Fruit fly (Drosophila melanogaster): Measurements from ENCODE around the gene CG14229.

CG14229 gene

dm6 chrX:19679207-19679606 is 15.8 kb downstream of the CG14229 start:
- no peak for TF ChIP-seq CG3032 (tag; optimal IDR thresholded peaks at IDR 0.05)
- no peak for TF ChIP-seq CG10631 (GFP tag; optimal IDR thresholded peaks at IDR 0.05)
- TF ChIP-seq svp (GFP tag), result no peak
- no peak for TF ChIP-seq fd85E (GFP tag; optimal IDR thresholded peaks at IDR 0.05)
- no peak for TF ChIP-seq Sox14 (GFP tag; optimal IDR thresholded peaks at IDR 0.05)
- no peak for TF ChIP-seq CG11762 (GFP tag; optimal IDR thresholded peaks at IDR 0.05; ENCODE audit: insufficient read depth)
- TF ChIP-seq Hr38 (GFP tag; optimal IDR thresholded peaks at IDR 0.05), result no peak
- no peak for TF ChIP-seq acj6 (GFP tag; optimal IDR thresholded peaks at IDR 0.05)
- no peak for TF ChIP-seq Met (GFP tag; optimal IDR thresholded peaks at IDR 0.05)
- no peak for TF ChIP-seq Hr4 (GFP tag; optimal IDR thresholded peaks at IDR 0.05)
- no peak for TF ChIP-seq CG8632 (GFP tag; optimal IDR thresholded peaks at IDR 0.05)

- TF ChIP-seq CG6163 (GFP tag; IDR thresholded peaks at IDR 0.05) (no peak), svp (GFP tag) (peak; percentile 79), CG10631 (GFP tag; optimal IDR thresholded peaks at IDR 0.05) (no peak)
Measured at dm6 chrX:19675662-19676061, 19.4 kb downstream of the CG14229 start, which contains the start of gene et. TSS of gene et (minus strand) at chrX:19675891.

- peak; percentile 99 for TF ChIP-seq CG3919 (GFP tag; optimal IDR thresholded peaks at IDR 0.05)
- TF ChIP-seq CG10669 (GFP tag; optimal IDR thresholded peaks at IDR 0.05), result peak; percentile 98
- TF ChIP-seq fd59A (GFP tag; optimal IDR thresholded peaks at IDR 0.05), result peak; percentile 98
- TF ChIP-seq Sox15 (GFP tag; optimal IDR thresholded peaks at IDR 0.05), result peak; percentile 98
- TF ChIP-seq fkh (GFP tag; optimal IDR thresholded peaks at IDR 0.05), result no peak
- peak; percentile 98 for TF ChIP-seq achi (GFP tag; optimal IDR thresholded peaks at IDR 0.05)
- TF ChIP-seq CG7368 (GFP tag; optimal IDR thresholded peaks at IDR 0.05), result peak; percentile 99
- TF ChIP-seq CG8632 (GFP tag; optimal IDR thresholded peaks at IDR 0.05), result peak; percentile 98
- peak; percentile 97 to 98 for TF ChIP-seq ss (GFP tag; optimal IDR thresholded peaks at IDR 0.05)
- peak; percentile 99 for TF ChIP-seq Ets21C (GFP tag; optimal IDR thresholded peaks at IDR 0.05)
- peak; percentile 97 for TF ChIP-seq CG15336 (GFP tag; IDR thresholded peaks at IDR 0.05)
- TF ChIP-seq dsx (GFP tag; optimal IDR thresholded peaks at IDR 0.05; ENCODE audit: poor library complexity, severe bottlenecking), result peak; percentile 96
- TF ChIP-seq CG34406 (GFP tag; optimal IDR thresholded peaks at IDR 0.05), result peak; percentile 98
- peak; percentile 99 for TF ChIP-seq acj6 (GFP tag; optimal IDR thresholded peaks at IDR 0.05)
- TF ChIP-seq dac (GFP tag; optimal IDR thresholded peaks at IDR 0.05), result peak; percentile 96
- peak; percentile 99 for TF ChIP-seq CG31627 (GFP tag; optimal IDR thresholded peaks at IDR 0.05)
- peak; percentile 95 for TF ChIP-seq spab (GFP tag; optimal IDR thresholded peaks at IDR 0.05)
- TF ChIP-seq CG10631 (GFP tag; optimal IDR thresholded peaks at IDR 0.05), result peak; percentile 99
- peak; percentile 95 for TF ChIP-seq CG16779 (tag; optimal IDR thresholded peaks at IDR 0.05)
- peak; percentile 97 for TF ChIP-seq CG8119 (GFP tag; IDR thresholded peaks at IDR 0.05)
- peak; percentile 99 for TF ChIP-seq net (GFP tag; optimal IDR thresholded peaks at IDR 0.05)
- TF ChIP-seq pdm3 (GFP tag; optimal IDR thresholded peaks at IDR 0.05), result peak; percentile 99
- TF ChIP-seq Hr4 (GFP tag; optimal IDR thresholded peaks at IDR 0.05), result peak; percentile 97
- peak; percentile 97 for TF ChIP-seq CG6808 (GFP tag; optimal IDR thresholded peaks at IDR 0.05)
- TF ChIP-seq Blimp-1 (GFP tag; optimal IDR thresholded peaks at IDR 0.05), result peak; percentile 94
- TF ChIP-seq CG32006 (GFP tag; optimal IDR thresholded peaks at IDR 0.05), result peak; percentile 97
- peak; percentile 100 for TF ChIP-seq esn (GFP tag; optimal IDR thresholded peaks at IDR 0.05)
- peak; percentile 90 for TF ChIP-seq CG11294 (GFP tag; IDR thresholded peaks at IDR 0.05)
- peak; percentile 99 for TF ChIP-seq lz (GFP tag; optimal IDR thresholded peaks at IDR 0.05)
- peak; percentile 95 for TF ChIP-seq CG4318 (GFP tag; optimal IDR thresholded peaks at IDR 0.05)
- peak; percentile 99 for TF ChIP-seq OdsH (GFP tag; optimal IDR thresholded peaks at IDR 0.05)
- peak; percentile 100 for TF ChIP-seq svp (GFP tag)
- peak; percentile 86 for TF ChIP-seq Hr38 (GFP tag; optimal IDR thresholded peaks at IDR 0.05)
- TF ChIP-seq CG6163 (GFP tag; IDR thresholded peaks at IDR 0.05), result peak; percentile 99
- peak; percentile 99 for TF ChIP-seq vri (GFP tag; optimal IDR thresholded peaks at IDR 0.05)
- peak; percentile 100 for TF ChIP-seq Eip78C (GFP tag)
- TF ChIP-seq CG6276 (GFP tag; optimal IDR thresholded peaks at IDR 0.05), result peak; percentile 88
- peak; percentile 98 for TF ChIP-seq CG11902 (GFP tag; optimal IDR thresholded peaks at IDR 0.05)
- TF ChIP-seq salr (GFP tag; optimal IDR thresholded peaks at IDR 0.05), result peak; percentile 94 to 97
- peak; percentile 100 for TF ChIP-seq Sox14 (GFP tag; optimal IDR thresholded peaks at IDR 0.05)
- TF ChIP-seq cyc (GFP tag; optimal IDR thresholded peaks at IDR 0.05), result peak; percentile 99
- TF ChIP-seq CG3032 (tag; optimal IDR thresholded peaks at IDR 0.05), result peak; percentile 96
- TF ChIP-seq CG1621 (tag; optimal IDR thresholded peaks at IDR 0.05), result peak; percentile 98
Measured at dm6 chrX:19668405-19668804, 26.6 kb downstream of the CG14229 start.
